Worm (Caenorhabditis elegans): Measurements from ENCODE around the gene C35D10.1.

- TF ChIP-seq nhr-23 (tag; optimal IDR thresholded peaks at IDR 0.05), result no peak
- no peak for TF ChIP-seq aly-2 (tag; optimal IDR thresholded peaks at IDR 0.05)
These were observed 19.6 kb downstream of the C35D10.1 start, which contains the start of gene nhl-2 for ce11 chrIII:4899035-4899578.
